ENCODE assay signal across 5 fruit fly cellular contexts in genomic region chr3L:9505713-9506062, dm6.
TF ChIP-seq lines count a peak whose summit lies in the region.

No protein-coding gene starts in this region.

- no peak for TF ChIP-seq CTCF in whole organism, embryonic (GFP tag; optimal IDR thresholded peaks at IDR 0.05; lab: Kevin White, UChicago)

TF ChIP-seq in whole organism, 6 proteins besides CTCF, POLR2A, EP300 and RAD21:
- TF ChIP-seq CG8478 (optimal IDR thresholded peaks at IDR 0.05; lab: Kevin White, UChicago) (no peak), usp (GFP tag; optimal IDR thresholded peaks at IDR 0.05; lab: Kevin White, UChicago) (no peak), Dll (optimal IDR thresholded peaks at IDR 0.05; lab: Kevin White, UChicago) (no peak), psq (optimal IDR thresholded peaks at IDR 0.05; lab: Kevin White, UChicago) (no peak), pan (optimal IDR thresholded peaks at IDR 0.05; lab: Kevin White, UChicago) (no peak), EcR (GFP tag; optimal IDR thresholded peaks at IDR 0.05; lab: Kevin White, UChicago) (peak; percentile 49 to 61)

TF ChIP-seq in whole organism, adult, 20 proteins besides CTCF, POLR2A, EP300 and RAD21:
- TF ChIP-seq CG14711 (tag; optimal IDR thresholded peaks at IDR 0.05; lab: Kevin White, UChicago) (no peak), CG11617 (GFP tag; optimal IDR thresholded peaks at IDR 0.05; lab: Kevin White, UChicago) (no peak), cnc (optimal IDR thresholded peaks at IDR 0.05; lab: Kevin White, UChicago) (no peak), Mnt (GFP tag; optimal IDR thresholded peaks at IDR 0.05; lab: Kevin White, UChicago) (no peak), tj (GFP tag; optimal IDR thresholded peaks at IDR 0.05; lab: Kevin White, UChicago) (peak; percentile 34)
TF ChIP-seq in whole organism, adult: peak in this region for 1.

TF ChIP-seq in whole organism, embryonic, 481 proteins besides CTCF, POLR2A, EP300 and RAD21:
- TF ChIP-seq crc (GFP tag; optimal IDR thresholded peaks at IDR 0.05; lab: Kevin White, UChicago) (peak; percentile 16), CG6654 (GFP tag; optimal IDR thresholded peaks at IDR 0.05; lab: Kevin White, UChicago) (no peak), CG4360 (GFP tag; IDR thresholded peaks at IDR 0.05; lab: Robert Waterston, UW) (no peak), zfh1 (GFP tag; IDR thresholded peaks at IDR 0.05; lab: Robert Waterston, UW) (no peak), Bdp1 (GFP tag; optimal IDR thresholded peaks at IDR 0.05; lab: Kevin White, UChicago) (no peak), sens (GFP tag; lab: Kevin White, UChicago) (peak; percentile 26), ttk (GFP tag; IDR thresholded peaks at IDR 0.05; lab: Robert Waterston, UW) (no peak), CG5245 (GFP tag; optimal IDR thresholded peaks at IDR 0.05; lab: Kevin White, UChicago) (no peak), CG17359 (tag; optimal IDR thresholded peaks at IDR 0.05; lab: Kevin White, UChicago) (no peak), Med (GFP tag; lab: Kevin White, UChicago) (no peak), kah (GFP tag; optimal IDR thresholded peaks at IDR 0.05; lab: Kevin White, UChicago) (no peak), CG10209 (GFP tag; optimal IDR thresholded peaks at IDR 0.05; lab: Kevin White, UChicago) (no peak), Trl (optimal IDR thresholded peaks at IDR 0.05; lab: Kevin White, UChicago) (peak; percentile 9 to 21), Trl (GFP tag; optimal IDR thresholded peaks at IDR 0.05; lab: Kevin White, UChicago) (no peak), CG15601 (tag; optimal IDR thresholded peaks at IDR 0.05; lab: Kevin White, UChicago) (no peak), Elba2 (GFP tag; optimal IDR thresholded peaks at IDR 0.05; lab: Kevin White, UChicago) (no peak), CG17361 (GFP tag; IDR thresholded peaks at IDR 0.05; lab: Robert Waterston, UW) (peak; percentile 46; the same call in 2 of the 3 replicates), CG13894 (tag; optimal IDR thresholded peaks at IDR 0.05; lab: Kevin White, UChicago) (peak; percentile 29), CG3163 (GFP tag; optimal IDR thresholded peaks at IDR 0.05; lab: Kevin White, UChicago) (peak; percentile 83), Sox100B (GFP tag; optimal IDR thresholded peaks at IDR 0.05; lab: Kevin White, UChicago) (peak; percentile 61), TFAM (GFP tag; optimal IDR thresholded peaks at IDR 0.05; lab: Kevin White, UChicago) (no peak), dmrt11E (tag; optimal IDR thresholded peaks at IDR 0.05; lab: Kevin White, UChicago) (no peak), Deaf1 (tag; optimal IDR thresholded peaks at IDR 0.05; lab: Kevin White, UChicago) (no peak), tgo (GFP tag; IDR thresholded peaks at IDR 0.05; lab: Robert Waterston, UW) (no peak), Hey (tag; optimal IDR thresholded peaks at IDR 0.05; lab: Kevin White, UChicago) (no peak), fd96Cb (tag; optimal IDR thresholded peaks at IDR 0.05; lab: Kevin White, UChicago) (no peak), otp (GFP tag; IDR thresholded peaks at IDR 0.05; lab: Robert Waterston, UW) (no peak), gfzf (GFP tag; optimal IDR thresholded peaks at IDR 0.05; lab: Kevin White, UChicago) (no peak), CG10321 (GFP tag; IDR thresholded peaks at IDR 0.05; lab: Robert Waterston, UW) (peak; percentile 69; the same call in 1 of the 2 replicates)

TF ChIP-seq in whole organism, prepupa, 60 proteins besides CTCF, POLR2A, EP300 and RAD21:
- peak; percentile 48 for TF ChIP-seq CG1621 (tag; optimal IDR thresholded peaks at IDR 0.05; lab: Kevin White, UChicago)
- TF ChIP-seq vri (GFP tag; optimal IDR thresholded peaks at IDR 0.05; lab: Kevin White, UChicago) = peak; percentile 54
- no peak for TF ChIP-seq Eip75B (GFP tag; optimal IDR thresholded peaks at IDR 0.05; lab: Kevin White, UChicago)
- no peak for TF ChIP-seq Gug (GFP tag; IDR thresholded peaks at IDR 0.05; lab: Robert Waterston, UW)

TF ChIP-seq in whole organism, pupa, 21 proteins besides CTCF, POLR2A, EP300 and RAD21:
- peak; percentile 92 for TF ChIP-seq EcR (GFP tag; optimal IDR thresholded peaks at IDR 0.05; lab: Kevin White, UChicago)
- TF ChIP-seq CG17806 (tag; optimal IDR thresholded peaks at IDR 0.05; lab: Kevin White, UChicago) = no peak
- no peak for TF ChIP-seq Ets98B (GFP tag; IDR thresholded peaks at IDR 0.05; lab: Robert Waterston, UW)
- TF ChIP-seq gl (tag; optimal IDR thresholded peaks at IDR 0.05; lab: Kevin White, UChicago) = no peak
